Fruit fly (Drosophila melanogaster): ENCODE data around the gene Golgin104.

Golgin104 gene

dm6 chr3L:16337739-16338138 is 14.0 kb downstream of the Golgin104 start:
- TF ChIP-seq Myc (optimal IDR thresholded peaks at IDR 0.05), result no peak
- TF ChIP-seq ttk (optimal IDR thresholded peaks at IDR 0.05), result no peak
- TF ChIP-seq h (optimal IDR thresholded peaks at IDR 0.05), result no peak
- TF ChIP-seq Sin3A (optimal IDR thresholded peaks at IDR 0.05), result no peak
- TF ChIP-seq psq (optimal IDR thresholded peaks at IDR 0.05), result no peak
- TF ChIP-seq insv (optimal IDR thresholded peaks at IDR 0.05), result no peak

DNA sequence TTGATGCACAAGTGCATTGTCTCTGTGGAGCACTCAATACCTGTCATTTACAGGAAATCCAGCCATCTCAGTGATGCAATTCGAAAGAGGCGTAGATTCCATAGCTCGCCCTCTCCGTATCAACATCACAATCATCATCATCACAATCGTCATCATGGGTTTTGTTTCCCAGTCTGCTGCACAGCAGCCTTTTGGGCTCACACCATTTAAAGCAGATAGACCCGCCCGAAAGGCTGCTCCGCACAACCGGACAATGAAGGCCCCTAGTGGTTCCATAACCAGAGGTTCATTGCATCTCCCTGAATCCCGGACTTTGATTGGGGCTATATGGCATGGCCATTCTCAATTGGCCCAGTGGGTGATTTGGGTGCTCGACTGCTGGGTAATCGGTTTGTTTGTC is 16.9 kb downstream of the Golgin104 start:
- no peak for TF ChIP-seq ttk (optimal IDR thresholded peaks at IDR 0.05)
- TF ChIP-seq h (optimal IDR thresholded peaks at IDR 0.05), result no peak
- no peak for TF ChIP-seq psq (optimal IDR thresholded peaks at IDR 0.05)
- no peak for TF ChIP-seq insv (optimal IDR thresholded peaks at IDR 0.05)
- TF ChIP-seq Myc (optimal IDR thresholded peaks at IDR 0.05), result no peak
- TF ChIP-seq Sin3A (optimal IDR thresholded peaks at IDR 0.05), result no peak

dm6 chr3L:16333013-16333412 is 18.7 kb downstream of the Golgin104 start, which contains the start of gene CG13056:
TSS of gene CG13056 (plus strand) at chr3L:16333313.
- no peak for TF ChIP-seq Sin3A (optimal IDR thresholded peaks at IDR 0.05)
- TF ChIP-seq psq (optimal IDR thresholded peaks at IDR 0.05), result no peak
- TF ChIP-seq h (optimal IDR thresholded peaks at IDR 0.05), result no peak
- TF ChIP-seq ttk (optimal IDR thresholded peaks at IDR 0.05), result no peak
- no peak for TF ChIP-seq insv (optimal IDR thresholded peaks at IDR 0.05)

dm6 chr3L:16331633-16332032 is 20.1 kb downstream of the Golgin104 start, which contains the start of gene retinin:
TSS of gene retinin (plus strand) at chr3L:16331933.
- TF ChIP-seq insv (optimal IDR thresholded peaks at IDR 0.05), result no peak
- TF ChIP-seq ttk (optimal IDR thresholded peaks at IDR 0.05), result no peak
- TF ChIP-seq h (optimal IDR thresholded peaks at IDR 0.05), result no peak
- no peak for TF ChIP-seq psq (optimal IDR thresholded peaks at IDR 0.05)
- no peak for TF ChIP-seq Sin3A (optimal IDR thresholded peaks at IDR 0.05)
- no peak for TF ChIP-seq Myc (optimal IDR thresholded peaks at IDR 0.05)

DNA sequence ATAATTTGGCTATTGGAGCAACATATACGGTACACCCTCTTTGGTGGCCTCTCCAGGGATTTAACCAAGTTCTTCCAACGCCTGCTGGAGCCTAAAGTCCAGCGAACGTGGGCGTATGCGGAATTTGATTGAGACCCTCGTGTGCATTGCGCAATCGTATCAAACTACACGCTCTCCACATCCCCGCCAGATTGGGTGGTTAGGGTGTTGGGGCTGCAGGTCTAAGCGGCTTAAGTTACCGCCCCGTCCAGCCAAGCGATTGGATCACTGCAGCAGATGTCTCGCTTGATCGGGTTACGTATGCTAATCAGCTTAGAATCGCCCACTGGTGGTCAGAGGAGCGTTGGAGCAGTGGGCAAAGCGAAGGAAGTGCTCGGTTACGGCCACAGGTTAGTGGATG is 21.0 kb downstream of the Golgin104 start, which contains the start of gene CG33060:
CG33060 (plus strand) TSS at position 301 of the 400 bp plus-strand sequence.
- no peak for TF ChIP-seq ttk (optimal IDR thresholded peaks at IDR 0.05)
- no peak for TF ChIP-seq Myc (optimal IDR thresholded peaks at IDR 0.05)
- no peak for TF ChIP-seq Sin3A (optimal IDR thresholded peaks at IDR 0.05)
- TF ChIP-seq insv (optimal IDR thresholded peaks at IDR 0.05), result no peak
- TF ChIP-seq h (optimal IDR thresholded peaks at IDR 0.05), result no peak

DNA sequence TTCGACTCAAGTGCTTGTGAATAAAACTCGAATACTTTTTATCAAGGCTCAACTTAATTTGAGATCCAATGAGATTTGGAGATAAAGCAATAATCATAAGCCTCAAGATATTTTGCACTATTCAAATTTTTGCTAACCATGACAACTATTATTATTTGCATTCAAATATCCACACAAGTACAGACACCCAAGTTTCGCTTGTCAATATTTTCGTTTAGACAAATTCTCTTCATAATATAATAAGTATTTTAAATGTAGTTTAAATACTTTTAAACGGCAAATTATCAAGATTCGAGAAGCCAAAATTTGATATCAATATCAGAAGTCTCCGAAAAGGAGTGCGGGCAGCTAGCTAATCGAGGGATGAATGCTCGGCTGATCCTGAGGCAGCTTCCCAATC is 22.3 kb downstream of the Golgin104 start, which contains the start of gene CG33061:
CG33061 (plus strand) TSS at position 301 of the 400 bp plus-strand sequence.
- no peak for TF ChIP-seq Sin3A (optimal IDR thresholded peaks at IDR 0.05)
- no peak for TF ChIP-seq Myc (optimal IDR thresholded peaks at IDR 0.05)
- no peak for TF ChIP-seq ttk (optimal IDR thresholded peaks at IDR 0.05)
- no peak for TF ChIP-seq h (optimal IDR thresholded peaks at IDR 0.05)
- TF ChIP-seq psq (optimal IDR thresholded peaks at IDR 0.05), result no peak
- no peak for TF ChIP-seq insv (optimal IDR thresholded peaks at IDR 0.05)

dm6 chr3L:16328207-16328891 is 23.4 kb downstream of the Golgin104 start, which contains the start of gene CG13058:
TSS of gene CG13058 (plus strand) at chr3L:16328841.
- TF ChIP-seq h (optimal IDR thresholded peaks at IDR 0.05) (no peak), Myc (optimal IDR thresholded peaks at IDR 0.05) (no peak), Sin3A (optimal IDR thresholded peaks at IDR 0.05) (no peak), insv (optimal IDR thresholded peaks at IDR 0.05) (no peak)

DNA sequence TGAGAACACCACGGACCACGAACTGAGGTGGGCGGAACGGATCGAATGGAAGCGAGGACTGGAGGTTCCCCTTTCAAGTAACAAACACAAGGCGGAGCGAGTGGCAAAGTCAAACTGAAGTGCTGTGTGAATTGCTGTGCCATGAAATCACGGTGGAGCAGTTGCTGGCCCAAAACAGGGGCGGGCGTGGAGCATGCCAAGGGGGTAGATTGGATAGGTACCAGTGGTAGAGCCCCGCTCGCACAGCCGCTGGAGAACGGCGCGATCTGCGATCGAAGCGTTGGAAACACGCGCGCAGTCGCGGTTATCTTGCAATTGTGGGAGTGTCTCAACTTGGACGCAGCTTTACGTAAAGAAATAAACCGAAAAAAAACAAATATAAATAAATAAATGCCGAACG is 24.0 kb downstream of the Golgin104 start, which contains the start of gene CG13038:
CG13038 (minus strand) TSS at position 118 of the 400 bp plus-strand sequence.
- no peak for TF ChIP-seq Sin3A (optimal IDR thresholded peaks at IDR 0.05)
- TF ChIP-seq h (optimal IDR thresholded peaks at IDR 0.05), result no peak
- TF ChIP-seq psq (optimal IDR thresholded peaks at IDR 0.05), result no peak
- TF ChIP-seq ttk (optimal IDR thresholded peaks at IDR 0.05), result no peak
- no peak for TF ChIP-seq Myc (optimal IDR thresholded peaks at IDR 0.05)
- no peak for TF ChIP-seq insv (optimal IDR thresholded peaks at IDR 0.05)

DNA sequence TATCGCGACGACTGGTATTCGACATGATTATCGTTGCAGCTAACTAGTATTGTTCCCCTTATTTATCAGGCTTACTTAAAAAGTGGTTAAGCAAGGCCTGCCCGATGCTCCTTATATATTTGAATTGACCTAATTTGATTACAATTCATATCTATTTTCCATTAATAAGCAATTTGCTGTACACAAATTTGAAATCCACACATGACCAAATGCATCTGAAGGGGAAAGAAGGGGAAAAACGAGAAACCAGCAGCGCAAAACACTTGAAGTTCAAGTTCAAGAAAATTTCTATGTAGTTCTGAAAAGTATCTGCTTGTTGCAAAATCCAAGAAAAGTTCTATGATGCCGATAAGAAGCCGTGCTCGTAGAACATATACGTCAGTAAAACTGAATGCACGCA is 25.1 kb downstream of the Golgin104 start, which contains the start of the genes CG13040 and CG13039:
CG13040 (minus strand) TSS at position 101 of the 400 bp plus-strand sequence.
CG13039 (minus strand) TSS at position 106 of the 400 bp plus-strand sequence.
- no peak for TF ChIP-seq Sin3A (optimal IDR thresholded peaks at IDR 0.05)
- TF ChIP-seq ttk (optimal IDR thresholded peaks at IDR 0.05), result no peak
- TF ChIP-seq h (optimal IDR thresholded peaks at IDR 0.05), result no peak
- no peak for TF ChIP-seq Myc (optimal IDR thresholded peaks at IDR 0.05)
- no peak for TF ChIP-seq insv (optimal IDR thresholded peaks at IDR 0.05)
- TF ChIP-seq psq (optimal IDR thresholded peaks at IDR 0.05), result no peak

dm6 chr3L:16323372-16323771 is 28.4 kb downstream of the Golgin104 start, which contains the start of gene CG13059:
TSS of gene CG13059 (plus strand) at chr3L:16323672.
- TF ChIP-seq insv (optimal IDR thresholded peaks at IDR 0.05) (no peak), ttk (optimal IDR thresholded peaks at IDR 0.05) (no peak), Myc (optimal IDR thresholded peaks at IDR 0.05) (no peak), h (optimal IDR thresholded peaks at IDR 0.05) (no peak), Sin3A (optimal IDR thresholded peaks at IDR 0.05) (no peak), psq (optimal IDR thresholded peaks at IDR 0.05) (no peak)

DNA sequence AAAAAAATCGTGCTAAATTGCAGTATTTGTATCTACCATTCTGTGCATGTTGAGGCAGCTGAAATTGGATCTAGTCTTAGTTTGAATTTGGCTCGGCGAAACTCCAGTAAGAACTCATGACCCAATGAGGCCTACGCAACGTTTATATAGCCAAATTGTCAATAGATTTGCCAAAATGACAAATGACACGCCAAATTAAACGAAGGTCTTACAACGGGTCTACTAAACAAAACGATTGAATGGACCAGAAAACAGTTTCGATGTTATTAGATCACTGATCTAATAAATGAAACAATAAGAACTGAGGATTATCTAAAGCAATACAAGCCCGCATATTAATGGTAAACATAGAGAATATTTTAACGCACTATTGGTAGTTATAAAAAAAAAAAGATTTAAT is 30.6 kb downstream of the Golgin104 start, which contains the start of gene CG42718:
CG42718 (minus strand) TSS at position 101 of the 400 bp plus-strand sequence.
- TF ChIP-seq psq (optimal IDR thresholded peaks at IDR 0.05), result no peak
- TF ChIP-seq insv (optimal IDR thresholded peaks at IDR 0.05), result no peak
- TF ChIP-seq Myc (optimal IDR thresholded peaks at IDR 0.05), result no peak

DNA sequence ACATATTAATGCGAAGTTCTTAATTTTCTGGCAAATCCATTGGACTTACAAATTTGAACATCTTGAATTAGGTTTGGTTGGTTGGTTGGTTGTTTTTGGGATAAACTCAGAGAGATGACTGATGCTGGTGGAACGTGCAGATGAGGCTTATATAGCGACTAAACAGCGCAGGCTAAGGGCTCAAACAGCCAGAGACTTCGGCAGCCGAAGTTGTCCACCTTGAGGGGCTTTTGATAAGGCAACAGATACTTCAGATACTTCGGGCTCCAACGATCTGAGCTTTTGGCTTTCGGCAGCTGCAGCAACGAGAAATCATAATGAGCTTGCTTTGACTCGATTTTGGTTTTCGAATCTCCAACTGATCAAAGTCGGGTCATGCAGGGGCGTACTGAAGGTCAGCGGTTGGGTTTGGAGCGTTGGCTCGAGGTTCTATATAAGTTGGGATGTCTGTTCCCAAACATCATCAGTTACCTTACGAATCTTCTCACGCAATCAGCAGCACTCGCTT is 32.3 kb downstream of the Golgin104 start, which contains the start of the genes CG13041 and CG13060:
CG13041 (minus strand) TSS at position 128 of the 508 bp plus-strand sequence.
CG13060 (plus strand) TSS at position 458 of the 508 bp plus-strand sequence.
- no peak for TF ChIP-seq Sin3A (optimal IDR thresholded peaks at IDR 0.05)
- TF ChIP-seq h (optimal IDR thresholded peaks at IDR 0.05), result no peak
- TF ChIP-seq insv (optimal IDR thresholded peaks at IDR 0.05), result no peak
- no peak for TF ChIP-seq Myc (optimal IDR thresholded peaks at IDR 0.05)
- TF ChIP-seq ttk (optimal IDR thresholded peaks at IDR 0.05), result no peak

Measured in Kc167 (cell line).